Fruit fly (Drosophila melanogaster) whole organism, embryonic: ENCODE data around the gene CG14868.
A peak's percentile ranks its signal among the peaks of the same experiment; 100 is the strongest.

Experiments used
- Adf1 ChIP-seq: fragments of 200-800 bp; sonication (Bioruptor generic); IDR thresholded peaks from 2 replicates; pipeline ENCODE4 v1.3.6; 2022; ENCODE audit warnings: missing biosample characterization, missing genetic modification characterization
- Blimp-1 ChIP-seq: fragments of 200-800 bp; sonication (Bioruptor generic); optimal IDR thresholded peaks from 3 replicates; lab custom pipeline; 2018; ENCODE audit warnings: missing biosample characterization, missing genetic modification characterization, mild to moderate bottlenecking, moderate library complexity, missing genetic modification reagents
- BtbVII ChIP-seq: fragments of 200-800 bp; sonication (Bioruptor generic); optimal IDR thresholded peaks from 3 replicates; lab custom pipeline; 2017; ENCODE audit warnings: missing biosample characterization, mild to moderate bottlenecking, missing genetic modification characterization
- CG10366 ChIP-seq: fragments of 200-800 bp; sonication (Bioruptor generic); IDR thresholded peaks from 2 replicates; pipeline ENCODE4 v1.3.6; 2022; ENCODE audit warnings: missing biosample characterization, missing genetic modification characterization
- CG11456 ChIP-seq: fragments of 200-800 bp; sonication (Bioruptor generic); IDR thresholded peaks from 3 replicates; pipeline ENCODE4 v1.3.6; 2022; ENCODE audit warnings: missing biosample characterization, missing genetic modification characterization
- CG14667 ChIP-seq: fragments of 200-800 bp; sonication (Bioruptor generic); IDR thresholded peaks from 2 replicates; pipeline ENCODE4 v1.3.6; 2022; ENCODE audit warnings: missing biosample characterization, missing genetic modification characterization
- CG16863 ChIP-seq: fragments of 200-800 bp; sonication (Bioruptor generic); optimal IDR thresholded peaks from 3 replicates; lab custom pipeline; 2016; ENCODE audit warnings: missing biosample characterization, missing genetic modification characterization
- CG30431 ChIP-seq: fragments of 200-800 bp; sonication (Bioruptor generic); optimal IDR thresholded peaks from 2 replicates; lab custom pipeline; 2017; ENCODE audit warnings: missing biosample characterization, missing genetic modification characterization
- CG31224 ChIP-seq: fragments of 200-800 bp; sonication (Bioruptor generic); IDR thresholded peaks from 2 replicates; pipeline ENCODE4 v1.3.6; 2022; ENCODE audit warnings: missing biosample characterization, missing genetic modification characterization
- CG32532 ChIP-seq: fragments of 200-800 bp; sonication (Bioruptor generic); IDR thresholded peaks from 2 replicates; pipeline ENCODE4 v1.3.6; 2022; ENCODE audit warnings: missing biosample characterization, missing genetic modification characterization
- CG34422 ChIP-seq: fragments of 200-800 bp; sonication (Bioruptor generic); IDR thresholded peaks from 3 replicates; pipeline ENCODE4 v1.3.6; 2022; ENCODE audit warnings: missing biosample characterization, missing genetic modification characterization
- CG4424 ChIP-seq: fragments of 200-800 bp; sonication (Bioruptor generic); optimal IDR thresholded peaks from 3 replicates; lab custom pipeline; 2016; ENCODE audit warnings: missing biosample characterization, missing genetic modification characterization
- CG4730 ChIP-seq: fragments of 200-800 bp; sonication (Bioruptor generic); IDR thresholded peaks from 2 replicates; pipeline ENCODE4 v1.3.6; 2022; ENCODE audit warnings: missing biosample characterization, missing genetic modification characterization
- CG5245 ChIP-seq: fragments of 200-800 bp; sonication (Bioruptor generic); optimal IDR thresholded peaks from 3 replicates; lab custom pipeline; 2016; ENCODE audit warnings: missing biosample characterization, missing genetic modification characterization
- CG6854 ChIP-seq: fragments of 200-800 bp; sonication (Bioruptor generic); optimal IDR thresholded peaks from 3 replicates; lab custom pipeline; 2017; ENCODE audit warnings: missing biosample characterization, mild to moderate bottlenecking, missing genetic modification characterization
- CG8388 ChIP-seq: fragments of 200-800 bp; sonication (Bioruptor generic); optimal IDR thresholded peaks from 2 replicates; lab custom pipeline; 2019; ENCODE audit warnings: missing biosample characterization, mild to moderate bottlenecking, missing genetic modification characterization, moderate library complexity
- CG9876 ChIP-seq: fragments of 200-800 bp; sonication (Bioruptor generic); optimal IDR thresholded peaks from 2 replicates; lab custom pipeline; 2016; ENCODE audit warnings: missing biosample characterization, missing genetic modification characterization
- Dbx ChIP-seq: fragments of 200-800 bp; sonication (Bioruptor generic); IDR thresholded peaks from 3 replicates; pipeline ENCODE4 v1.3.6; 2022; ENCODE audit warnings: missing biosample characterization, missing genetic modification characterization
- Drgx ChIP-seq: fragments of 200-800 bp; sonication (Bioruptor generic); IDR thresholded peaks from 2 replicates; pipeline ENCODE4 v1.3.6; 2022; ENCODE audit warnings: missing biosample characterization, missing genetic modification characterization
- E2f1 ChIP-seq: fragments of 200-800 bp; sonication (Bioruptor generic); IDR thresholded peaks from 2 replicates; pipeline ENCODE4 v1.3.6; 2022; ENCODE audit warnings: missing biosample characterization, missing genetic modification characterization
- E2f2 ChIP-seq: fragments of 200-800 bp; sonication (Bioruptor generic); IDR thresholded peaks from 2 replicates; pipeline ENCODE4 v1.3.6; 2022; ENCODE audit warnings: missing biosample characterization, missing genetic modification characterization
- Ets65A ChIP-seq: fragments of 200-800 bp; sonication (Bioruptor generic); peaks from one replicate; lab custom pipeline; 2016; ENCODE audit warnings: missing biosample characterization, missing genetic modification characterization
- H2.0 ChIP-seq: fragments of 200-800 bp; sonication (Bioruptor generic); IDR thresholded peaks from 2 replicates; pipeline ENCODE4 v1.3.6; 2022; ENCODE audit warnings: missing biosample characterization, missing genetic modification characterization
- HLH3B ChIP-seq: fragments of 200-800 bp; sonication (Bioruptor generic); IDR thresholded peaks from 2 replicates; pipeline ENCODE4 v1.3.6; 2022; ENCODE audit warnings: missing biosample characterization, missing genetic modification characterization
- Hr51 ChIP-seq, 2 experiments: fragments of 200-800 bp; sonication (Bioruptor generic); optimal IDR thresholded peaks; 2 replicates in 1 of 2; 3 replicates in 1 of 2; lab custom pipeline; 2016 to 2018; ENCODE audit warnings: missing biosample characterization in 2 of 2, missing genetic modification characterization in 2 of 2, mild to moderate bottlenecking in 1 of 2, moderate library complexity in 1 of 2
- MTF-1 ChIP-seq: fragments of 200-800 bp; sonication (Bioruptor generic); optimal IDR thresholded peaks from 2 replicates; lab custom pipeline; 2018; ENCODE audit warnings: missing biosample characterization, mild to moderate bottlenecking, missing genetic modification characterization, borderline replicate concordance
- Med ChIP-seq: fragments of 200-800 bp; sonication (Bioruptor generic); peaks from one replicate; lab custom pipeline; 2016; ENCODE audit warnings: missing biosample characterization, missing genetic modification characterization, mild to moderate bottlenecking, inconsistent platforms, moderate library complexity
- Pdp1 ChIP-seq, 2 experiments: fragments of 200-800 bp; sonication (Bioruptor generic); optimal IDR thresholded peaks; 3 replicates each; lab custom pipeline; 2016; ENCODE audit warnings: missing biosample characterization in 2 of 2, missing genetic modification characterization in 2 of 2, mild to moderate bottlenecking in 1 of 2, moderate library complexity in 1 of 2
- Ptx1 ChIP-seq: fragments of 200-800 bp; sonication (Bioruptor generic); IDR thresholded peaks from 2 replicates; pipeline ENCODE4 v1.3.6; 2022; ENCODE audit warnings: missing biosample characterization, missing genetic modification characterization
- Scr ChIP-seq: fragments of 200-800 bp; sonication (Bioruptor generic); IDR thresholded peaks from 2 replicates; pipeline ENCODE4 v1.3.6; 2022; ENCODE audit warnings: missing biosample characterization, missing genetic modification characterization; ENCODE audit not compliant: partially characterized antibody
- Side ChIP-seq: fragments of 200-800 bp; sonication (Bioruptor generic); optimal IDR thresholded peaks from 2 replicates; lab custom pipeline; 2016; ENCODE audit warnings: missing biosample characterization, missing genetic modification characterization
- Vsx1 ChIP-seq: fragments of 200-800 bp; sonication (Bioruptor generic); optimal IDR thresholded peaks from 2 replicates; lab custom pipeline; 2017; ENCODE audit warnings: missing biosample characterization, mild to moderate bottlenecking, missing genetic modification characterization, missing genetic modification reagents
- amos ChIP-seq: fragments of 200-800 bp; sonication (Bioruptor generic); IDR thresholded peaks from 2 replicates; pipeline ENCODE4 v1.3.6; 2022; ENCODE audit warnings: missing biosample characterization, missing genetic modification characterization; ENCODE audit not compliant: partially characterized antibody
- ase ChIP-seq: fragments of 200-800 bp; sonication (Bioruptor generic); IDR thresholded peaks from 3 replicates; pipeline ENCODE4 v1.3.6; 2022; ENCODE audit warnings: missing biosample characterization, missing genetic modification characterization
- chinmo ChIP-seq: fragments of 200-800 bp; sonication (Bioruptor generic); IDR thresholded peaks from 4 replicates; pipeline ENCODE4 v1.3.6; 2022; ENCODE audit warnings: missing biosample characterization, missing genetic modification characterization; ENCODE audit not compliant: partially characterized antibody
- chm ChIP-seq: fragments of 200-800 bp; sonication (Bioruptor generic); IDR thresholded peaks from 2 replicates; pipeline ENCODE4 v1.3.6; 2022; ENCODE audit warnings: missing biosample characterization, missing genetic modification characterization
- croc ChIP-seq: fragments of 200-800 bp; sonication (Bioruptor generic); conservative IDR thresholded peaks from 3 replicates; pipeline ENCODE4 v1.3.6; 2022; ENCODE audit warnings: missing biosample characterization, missing genetic modification characterization
- fd64A ChIP-seq: fragments of 200-800 bp; sonication (Bioruptor generic); optimal IDR thresholded peaks from 3 replicates; lab custom pipeline; 2018; ENCODE audit warnings: missing biosample characterization, mild to moderate bottlenecking, missing genetic modification characterization
- grau ChIP-seq: fragments of 200-800 bp; optimal IDR thresholded peaks from 3 replicates; lab custom pipeline; 2019; ENCODE audit warnings: missing biosample characterization, mild to moderate bottlenecking, missing genetic modification characterization, moderate library complexity
- hkb ChIP-seq, 2 experiments: fragments of 200-800 bp in 1 of 2; fragments of >200 bp in 1 of 2; sonication (Bioruptor generic) in 1 of 2; IDR thresholded peaks in 1 of 2; optimal IDR thresholded peaks in 1 of 2; 2 replicates each; pipeline versions ENCODE4 v1.3.6 to Lab custom; 2017 to 2022; ENCODE audit warnings: missing biosample characterization in 1 of 2, missing genetic modification characterization in 1 of 2
- klu ChIP-seq: fragments of 200-800 bp; sonication (Bioruptor generic); IDR thresholded peaks from 2 replicates; pipeline ENCODE4 v1.3.6; 2022; ENCODE audit warnings: missing biosample characterization, missing genetic modification characterization
- lbe ChIP-seq: fragments of 200-800 bp; sonication (Bioruptor generic); optimal IDR thresholded peaks from 2 replicates; lab custom pipeline; 2016; ENCODE audit warnings: missing biosample characterization, mild to moderate bottlenecking, missing genetic modification characterization
- lola ChIP-seq, 3 experiments: fragments of >200 bp in 2 of 3; fragments of 200-800 bp in 1 of 3; sonication (Bioruptor generic) in 1 of 3; optimal IDR thresholded peaks; 2 replicates each; lab custom pipeline; 2017 to 2019; ENCODE audit warnings: missing biosample characterization in 3 of 3, missing genetic modification characterization in 3 of 3, mild to moderate bottlenecking in 1 of 3, moderate library complexity in 1 of 3
- row ChIP-seq: fragments of 200-800 bp; sonication (Bioruptor generic); IDR thresholded peaks from 3 replicates; pipeline ENCODE4 v1.3.6; 2022; ENCODE audit warnings: missing biosample characterization, missing genetic modification characterization
- so ChIP-seq: fragments of 200-800 bp; sonication (Bioruptor generic); IDR thresholded peaks from 3 replicates; pipeline ENCODE4 v1.3.6; 2022; ENCODE audit warnings: missing biosample characterization, missing genetic modification characterization
- tap ChIP-seq: fragments of 200-800 bp; optimal IDR thresholded peaks from 3 replicates; lab custom pipeline; 2019; ENCODE audit warnings: missing biosample characterization, mild to moderate bottlenecking, missing genetic modification characterization, moderate library complexity

Gene CG14868

dm6 chr3R:15342926-15343685 lies 26.6 kb downstream of the CG14868 start, which contains the start of gene Nagk (continued):
- 0 out of 2 replicates have a peak, but pooled peaks have one; percentile 35 for TF ChIP-seq E2f1 (GFP tag; lab: Robert Waterston, UW)
- TF ChIP-seq CG8388 (GFP tag; lab: Kevin White, UChicago): peak; percentile 41
- peak; percentile 16 for TF ChIP-seq CG5245 (GFP tag; lab: Kevin White, UChicago)
- TF ChIP-seq klu (GFP tag; lab: Robert Waterston, UW): no peak
- peak; percentile 4; the same call in 2 of the 3 replicates for TF ChIP-seq ase (GFP tag; lab: Robert Waterston, UW)
- TF ChIP-seq CG9876 (GFP tag; lab: Kevin White, UChicago): no peak
- peak; percentile 13 to 68 for TF ChIP-seq Hr51 (GFP tag; optimal IDR thresholded peaks at IDR 0.05; lab: Kevin White, UChicago)
- peak; percentile 49; the same call in 1 of the 3 replicates for TF ChIP-seq Dbx (GFP tag; lab: Robert Waterston, UW)
- TF ChIP-seq Ets65A (GFP tag; lab: Kevin White, UChicago): peak; percentile 91
- TF ChIP-seq lbe (GFP tag; lab: Kevin White, UChicago): peak; percentile 55
- no peak for TF ChIP-seq croc (GFP tag; lab: Robert Waterston, UW)
- TF ChIP-seq MTF-1 (GFP tag; lab: Kevin White, UChicago): peak; percentile 40
- TF ChIP-seq CG6854 (GFP tag; lab: Kevin White, UChicago): peak; percentile 45
- TF ChIP-seq chinmo (GFP tag; lab: Robert Waterston, UW): peak; percentile 90; the same call in 2 of the 4 replicates
- TF ChIP-seq CG4424 (GFP tag; lab: Kevin White, UChicago): peak; percentile 71

- TF ChIP-seq H2.0 (GFP tag; lab: Robert Waterston, UW) (peak; percentile 7; the same call in 1 of the 2 replicates), BtbVII (no peak), CG4730 (GFP tag; lab: Robert Waterston, UW) (0 out of 2 replicates have a peak, but pooled peaks have one; percentile 5), row (GFP tag; lab: Robert Waterston, UW) (peak; percentile 12; the same call in 1 of the 3 replicates), Ptx1 (0 out of 2 replicates have a peak, but pooled peaks have one; percentile 6), CG14667 (peak; percentile 34; the same call in 1 of the 2 replicates), CG34422 (GFP tag; lab: Robert Waterston, UW) (peak; percentile 70; the same call in 1 of the 3 replicates), hkb (optimal IDR thresholded peaks at IDR 0.05; lab: Kevin White, UChicago) (no peak), hkb (GFP tag; IDR thresholded peaks at IDR 0.05; lab: Robert Waterston, UW) (0 out of 2 replicates have a peak, but pooled peaks have one; percentile 23), so (no peak), CG16863 (GFP tag; lab: Kevin White, UChicago) (no peak), fd64A (GFP tag; lab: Kevin White, UChicago) (no peak), Vsx1 (GFP tag; lab: Kevin White, UChicago) (no peak), Blimp-1 (GFP tag; lab: Kevin White, UChicago) (peak; percentile 63), Scr (GFP tag; lab: Robert Waterston, UW) (peak; percentile 16; the same call in 1 of the 2 replicates), CG30431 (GFP tag; lab: Kevin White, UChicago) (no peak), CG32532 (GFP tag; lab: Robert Waterston, UW) (peak; percentile 18; the same call in 1 of the 2 replicates), amos (no peak), Med (GFP tag; lab: Kevin White, UChicago) (peak; percentile 40), CG11456 (peak; percentile 56; the same call in 2 of the 3 replicates), grau (tag; lab: Kevin White, UChicago) (peak; percentile 93), HLH3B (GFP tag; lab: Robert Waterston, UW) (0 out of 2 replicates have a peak, but pooled peaks have one; percentile 22), Side (GFP tag; lab: Kevin White, UChicago) (no peak), chm (GFP tag; lab: Robert Waterston, UW) (peak; percentile 23; the same call in 1 of the 2 replicates), Pdp1 (GFP tag; optimal IDR thresholded peaks at IDR 0.05; lab: Kevin White, UChicago) (peak in 1 of 2 experiments; percentile 4), tap (tag; lab: Kevin White, UChicago) (no peak), Drgx (GFP tag; lab: Robert Waterston, UW) (peak; percentile 64), Adf1 (GFP tag; lab: Robert Waterston, UW) (no peak), CG10366 (GFP tag; lab: Robert Waterston, UW) (0 out of 2 replicates have a peak, but pooled peaks have one; percentile 25), lola (GFP tag; optimal IDR thresholded peaks at IDR 0.05; lab: Kevin White, UChicago) (no peak), CG31224 (peak; percentile 16; the same call in 1 of the 2 replicates), E2f2 (peak; percentile 30; the same call in 1 of the 2 replicates)
Observed at dm6 chr3R:15342432-15342925, 27.3 kb downstream of the CG14868 start.
